Worm (Caenorhabditis elegans): ENCODE results near the gene mam-5.

mam-5 gene

ce11 chrV:9952396-9952795, at the start of gene mam-5:
Gene mam-5, plus strand, starts transcription at chrV:9952699.
- TF ChIP-seq lin-32 (GFP tag; optimal IDR thresholded peaks at IDR 0.05) (no peak), blmp-1 (tag; optimal IDR thresholded peaks at IDR 0.05) (peak; percentile 56)

- TF ChIP-seq ceh-83 (GFP tag; optimal IDR thresholded peaks at IDR 0.05) (no peak), blmp-1 (tag; optimal IDR thresholded peaks at IDR 0.05) (no peak), nhr-76 (tag; optimal IDR thresholded peaks at IDR 0.05) (no peak), ces-1 (GFP tag; optimal IDR thresholded peaks at IDR 0.05) (no peak), unc-120 (tag; optimal IDR thresholded peaks at IDR 0.05; ENCODE audit: poor library complexity, severe bottlenecking) (no peak)
Observed at ce11 chrV:9906115-9906514, 46.4 kb upstream of the mam-5 start, which contains the start of gene fipr-11. Gene fipr-11, minus strand, starts transcription at chrV:9906215.

- TF ChIP-seq sem-2 (GFP tag; optimal IDR thresholded peaks at IDR 0.05), result no peak
- no peak for TF ChIP-seq ham-2 (GFP tag; optimal IDR thresholded peaks at IDR 0.05)
- no peak for TF ChIP-seq unc-120 (tag; optimal IDR thresholded peaks at IDR 0.05; ENCODE audit: poor library complexity, severe bottlenecking)
- TF ChIP-seq ceh-43 (GFP tag; optimal IDR thresholded peaks at IDR 0.05), result no peak
- TF ChIP-seq ztf-11 (tag; optimal IDR thresholded peaks at IDR 0.05), result no peak
Observed at ce11 chrV:9907205-9907604, 45.3 kb upstream of the mam-5 start.

- TF ChIP-seq nhr-12 (tag; optimal IDR thresholded peaks at IDR 0.05) (no peak), unc-62 (GFP tag; optimal IDR thresholded peaks at IDR 0.05) (no peak), tbx-8 (GFP tag; optimal IDR thresholded peaks at IDR 0.05) (no peak), lin-13 (tag; optimal IDR thresholded peaks at IDR 0.05) (no peak), elt-1 (tag; optimal IDR thresholded peaks at IDR 0.05; ENCODE audit: borderline replicate concordance, insufficient read depth) (no peak), elt-3 (tag; optimal IDR thresholded peaks at IDR 0.05) (no peak), blmp-1 (tag; optimal IDR thresholded peaks at IDR 0.05) (no peak), lin-32 (GFP tag; optimal IDR thresholded peaks at IDR 0.05) (no peak), snpc-4 (tag; optimal IDR thresholded peaks at IDR 0.05) (no peak), mab-5 (tag; optimal IDR thresholded peaks at IDR 0.05) (no peak), flh-1 (GFP tag; optimal IDR thresholded peaks at IDR 0.05) (no peak), lsy-2 (tag; optimal IDR thresholded peaks at IDR 0.05) (no peak), sem-2 (GFP tag; optimal IDR thresholded peaks at IDR 0.05) (no peak), pha-4 (tag; optimal IDR thresholded peaks at IDR 0.05) (no peak), sptf-1 (tag; optimal IDR thresholded peaks at IDR 0.05) (no peak)
Observed at ce11 chrV:9909624-9910023, 42.9 kb upstream of the mam-5 start.

ce11 chrV:9911165-9911564, 41.3 kb upstream of the mam-5 start:
- no peak for TF ChIP-seq lin-13 (tag; optimal IDR thresholded peaks at IDR 0.05)
- TF ChIP-seq bed-3 (GFP tag; optimal IDR thresholded peaks at IDR 0.05), result no peak
- TF ChIP-seq ces-1 (GFP tag; optimal IDR thresholded peaks at IDR 0.05), result peak; percentile 85

ce11 chrV:9913863-9914262, 38.6 kb upstream of the mam-5 start, which contains the start of gene fipr-10:
Gene fipr-10, plus strand, starts transcription at chrV:9914163.
- TF ChIP-seq nhr-76 (tag; optimal IDR thresholded peaks at IDR 0.05), result no peak
- no peak for TF ChIP-seq lin-32 (GFP tag; optimal IDR thresholded peaks at IDR 0.05)
- TF ChIP-seq unc-120 (tag; optimal IDR thresholded peaks at IDR 0.05; ENCODE audit: poor library complexity, severe bottlenecking), result no peak
- TF ChIP-seq cnd-1 (tag; optimal IDR thresholded peaks at IDR 0.05), result no peak
- TF ChIP-seq snpc-4 (tag; optimal IDR thresholded peaks at IDR 0.05), result no peak
- no peak for TF ChIP-seq M03D4.4 (tag; optimal IDR thresholded peaks at IDR 0.05)
- no peak for TF ChIP-seq nhr-28 (tag; optimal IDR thresholded peaks at IDR 0.05)
- TF ChIP-seq pha-4 (tag; optimal IDR thresholded peaks at IDR 0.05), result no peak
- no peak for TF ChIP-seq ztf-11 (tag; optimal IDR thresholded peaks at IDR 0.05)
- TF ChIP-seq mls-2 (tag; optimal IDR thresholded peaks at IDR 0.05), result no peak
- TF ChIP-seq unc-39 (tag; optimal IDR thresholded peaks at IDR 0.05), result no peak
- no peak for TF ChIP-seq ceh-83 (GFP tag; optimal IDR thresholded peaks at IDR 0.05)
- no peak for TF ChIP-seq ham-2 (GFP tag; optimal IDR thresholded peaks at IDR 0.05)

ce11 chrV:9915021-9915420, 37.5 kb upstream of the mam-5 start, which contains the start of gene mec-9:
Gene mec-9, minus strand, starts transcription at chrV:9915121.
- TF ChIP-seq drap-1 (GFP tag; optimal IDR thresholded peaks at IDR 0.05), result no peak
- no peak for TF ChIP-seq bed-3 (GFP tag; optimal IDR thresholded peaks at IDR 0.05)
- TF ChIP-seq nhr-28 (tag; optimal IDR thresholded peaks at IDR 0.05), result no peak
- no peak for TF ChIP-seq nhr-2 (tag; optimal IDR thresholded peaks at IDR 0.05)
- no peak for TF ChIP-seq mab-5 (tag; optimal IDR thresholded peaks at IDR 0.05)
- TF ChIP-seq snpc-4 (tag; optimal IDR thresholded peaks at IDR 0.05), result no peak
- TF ChIP-seq nhr-76 (tag; optimal IDR thresholded peaks at IDR 0.05), result no peak
